Comparison of ENCODE assay signal across 1 fruit fly cellular context in the genomic region with DNA sequence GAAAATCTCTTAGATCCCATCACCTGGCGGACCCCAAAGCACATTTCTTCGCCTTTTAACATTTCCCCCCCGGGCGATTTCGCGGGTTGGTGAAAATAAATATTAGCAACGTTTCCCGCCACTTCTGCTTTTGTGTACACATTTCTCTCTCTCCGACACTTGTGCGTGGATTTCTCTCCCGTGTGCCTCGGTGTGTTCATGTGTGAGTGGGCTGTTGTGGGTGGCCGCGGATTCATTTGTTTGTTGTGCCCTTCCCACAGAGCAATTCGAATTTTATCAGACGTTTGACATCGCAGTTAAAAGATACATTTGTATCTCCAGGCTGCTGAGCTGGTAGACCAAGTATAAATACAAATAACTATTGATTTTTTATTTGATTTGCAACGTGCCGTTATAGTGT.
TF ChIP-seq lines count a peak whose summit lies in the region.

No protein-coding gene starts in this region.

TF ChIP-seq in whole organism, embryonic, 481 proteins besides CTCF, POLR2A, EP300 and RAD21 (continued from another document and continues in another):
- no peak for TF ChIP-seq Six4 (GFP tag; optimal IDR thresholded peaks at IDR 0.05; lab: Kevin White, UChicago)
- TF ChIP-seq MTF-1 (GFP tag; optimal IDR thresholded peaks at IDR 0.05; lab: Kevin White, UChicago; ENCODE audit: borderline replicate concordance), result no peak
- TF ChIP-seq Fer1 (GFP tag; optimal IDR thresholded peaks at IDR 0.05; lab: Kevin White, UChicago), result no peak
- TF ChIP-seq CG9215 (GFP tag; IDR thresholded peaks at IDR 0.05; lab: Robert Waterston, UW), result no peak
- TF ChIP-seq CG8388 (GFP tag; optimal IDR thresholded peaks at IDR 0.05; lab: Kevin White, UChicago), result no peak
- no peak for TF ChIP-seq CG7745 (tag; optimal IDR thresholded peaks at IDR 0.05; lab: Kevin White, UChicago)
- TF ChIP-seq tna (GFP tag; IDR thresholded peaks at IDR 0.05; lab: Robert Waterston, UW; ENCODE audit: partially characterized antibody), result no peak
- no peak for TF ChIP-seq hth (optimal IDR thresholded peaks at IDR 0.05; lab: Kevin White, UChicago)
- TF ChIP-seq Ravus (GFP tag; IDR thresholded peaks at IDR 0.05; lab: Robert Waterston, UW), result no peak
- no peak for TF ChIP-seq CG9609 (GFP tag; optimal IDR thresholded peaks at IDR 0.05; lab: Kevin White, UChicago)
- TF ChIP-seq NFAT (GFP tag; IDR thresholded peaks at IDR 0.05; lab: Robert Waterston, UW), result no peak; the same call in 1 of the 2 replicates
- TF ChIP-seq CG17385 (GFP tag; optimal IDR thresholded peaks at IDR 0.05; lab: Kevin White, UChicago), result no peak
- TF ChIP-seq CG18262 (tag; optimal IDR thresholded peaks at IDR 0.05; lab: Kevin White, UChicago), result no peak
- peak; percentile 83 for TF ChIP-seq Med (GFP tag; lab: Kevin White, UChicago)
- no peak for TF ChIP-seq Fer3 (tag; optimal IDR thresholded peaks at IDR 0.05; lab: Kevin White, UChicago)
- TF ChIP-seq TFAM (GFP tag; optimal IDR thresholded peaks at IDR 0.05; lab: Kevin White, UChicago), result no peak
- no peak for TF ChIP-seq odd (GFP tag; optimal IDR thresholded peaks at IDR 0.05; lab: Kevin White, UChicago)
- no peak for TF ChIP-seq dan (GFP tag; IDR thresholded peaks at IDR 0.05; lab: Robert Waterston, UW)
- TF ChIP-seq ap (GFP tag; IDR thresholded peaks at IDR 0.05; lab: Robert Waterston, UW), result no peak
- TF ChIP-seq emc (GFP tag; optimal IDR thresholded peaks at IDR 0.05; lab: Kevin White, UChicago), result no peak
- TF ChIP-seq HmgZ (tag; optimal IDR thresholded peaks at IDR 0.05; lab: Kevin White, UChicago), result no peak
- TF ChIP-seq Gug (GFP tag; IDR thresholded peaks at IDR 0.05; lab: Robert Waterston, UW), result 0 out of 4 replicates have a peak, but pooled peaks have one; percentile 14
- no peak for TF ChIP-seq HLH54F (GFP tag; optimal IDR thresholded peaks at IDR 0.05; lab: Kevin White, UChicago)
- no peak for TF ChIP-seq schlank (tag; optimal IDR thresholded peaks at IDR 0.05; lab: Kevin White, UChicago)
- TF ChIP-seq Myb (GFP tag; optimal IDR thresholded peaks at IDR 0.05; lab: Kevin White, UChicago), result no peak
- no peak for TF ChIP-seq Hmx (GFP tag; optimal IDR thresholded peaks at IDR 0.05; lab: Kevin White, UChicago)
- TF ChIP-seq cas (GFP tag; IDR thresholded peaks at IDR 0.05; lab: Robert Waterston, UW), result 0 out of 2 replicates have a peak, but pooled peaks have one; percentile 38
- no peak for TF ChIP-seq CG4730 (GFP tag; IDR thresholded peaks at IDR 0.05; lab: Robert Waterston, UW)
- no peak for TF ChIP-seq toy (GFP tag; IDR thresholded peaks at IDR 0.05; lab: Robert Waterston, UW)
- no peak for TF ChIP-seq mld (GFP tag; IDR thresholded peaks at IDR 0.05; lab: Robert Waterston, UW; ENCODE audit: partially characterized antibody)
- TF ChIP-seq dati (GFP tag; IDR thresholded peaks at IDR 0.05; lab: Robert Waterston, UW), result no peak
- no peak for TF ChIP-seq CG4707 (GFP tag; optimal IDR thresholded peaks at IDR 0.05; lab: Kevin White, UChicago)
- peak; percentile 38; the same call in 1 of the 2 replicates for TF ChIP-seq CG9932 (GFP tag; IDR thresholded peaks at IDR 0.05; lab: Robert Waterston, UW)
- TF ChIP-seq Antp (GFP tag; optimal IDR thresholded peaks at IDR 0.05; lab: Kevin White, UChicago), result no peak
- TF ChIP-seq gem (tag; optimal IDR thresholded peaks at IDR 0.05; lab: Kevin White, UChicago), result no peak
- TF ChIP-seq maf-S (GFP tag; optimal IDR thresholded peaks at IDR 0.05; lab: Kevin White, UChicago), result no peak
- no peak for TF ChIP-seq stwl (tag; optimal IDR thresholded peaks at IDR 0.05; lab: Kevin White, UChicago)
- TF ChIP-seq bcd (GFP tag; optimal IDR thresholded peaks at IDR 0.05; lab: Kevin White, UChicago), result no peak
- no peak for TF ChIP-seq CrebB (tag; optimal IDR thresholded peaks at IDR 0.05; lab: Kevin White, UChicago)
- TF ChIP-seq bbx (GFP tag; IDR thresholded peaks at IDR 0.05; lab: Robert Waterston, UW; ENCODE audit: partially characterized antibody), result no peak
- TF ChIP-seq ara (GFP tag; IDR thresholded peaks at IDR 0.05; lab: Robert Waterston, UW), result no peak
- TF ChIP-seq h (optimal IDR thresholded peaks at IDR 0.05; lab: Kevin White, UChicago), result no peak
- TF ChIP-seq tap (tag; optimal IDR thresholded peaks at IDR 0.05; lab: Kevin White, UChicago), result no peak
- TF ChIP-seq E2f1 (GFP tag; IDR thresholded peaks at IDR 0.05; lab: Robert Waterston, UW), result peak; percentile 71; the same call in 1 of the 2 replicates
- no peak for TF ChIP-seq trh (GFP tag; optimal IDR thresholded peaks at IDR 0.05; lab: Kevin White, UChicago)
- TF ChIP-seq CG7271 (tag; optimal IDR thresholded peaks at IDR 0.05; lab: Kevin White, UChicago), result no peak
- TF ChIP-seq Bteb2 (GFP tag; optimal IDR thresholded peaks at IDR 0.05; lab: Kevin White, UChicago), result no peak
- no peak for TF ChIP-seq CG31224 (GFP tag; IDR thresholded peaks at IDR 0.05; lab: Robert Waterston, UW)
- TF ChIP-seq Neu2 (GFP tag; optimal IDR thresholded peaks at IDR 0.05; lab: Kevin White, UChicago; ENCODE audit: borderline replicate concordance), result no peak
- TF ChIP-seq CG15479 (GFP tag; optimal IDR thresholded peaks at IDR 0.05; lab: Kevin White, UChicago), result no peak
- no peak for TF ChIP-seq CG4820 (GFP tag; optimal IDR thresholded peaks at IDR 0.05; lab: Kevin White, UChicago)
- no peak for TF ChIP-seq gfzf (GFP tag; optimal IDR thresholded peaks at IDR 0.05; lab: Kevin White, UChicago)
- no peak for TF ChIP-seq slp2 (GFP tag; optimal IDR thresholded peaks at IDR 0.05; lab: Kevin White, UChicago)
- TF ChIP-seq fu2 (GFP tag; optimal IDR thresholded peaks at IDR 0.05; lab: Kevin White, UChicago), result no peak
- no peak for TF ChIP-seq Ssrp (tag; optimal IDR thresholded peaks at IDR 0.05; lab: Kevin White, UChicago)
- no peak for TF ChIP-seq Dek (tag; optimal IDR thresholded peaks at IDR 0.05; lab: Kevin White, UChicago)
- TF ChIP-seq Awh (GFP tag; IDR thresholded peaks at IDR 0.05; lab: Robert Waterston, UW), result 0 out of 2 replicates have a peak, but pooled peaks have one; percentile 7
- no peak for TF ChIP-seq sisA (GFP tag; IDR thresholded peaks at IDR 0.05; lab: Robert Waterston, UW)
- TF ChIP-seq Sin3A (optimal IDR thresholded peaks at IDR 0.05; lab: Kevin White, UChicago), result no peak
- no peak for TF ChIP-seq bsh (GFP tag; optimal IDR thresholded peaks at IDR 0.05; lab: Kevin White, UChicago)
- TF ChIP-seq pfk (GFP tag; optimal IDR thresholded peaks at IDR 0.05; lab: Kevin White, UChicago), result no peak
- TF ChIP-seq CG16815 (GFP tag; optimal IDR thresholded peaks at IDR 0.05; lab: Kevin White, UChicago), result no peak
- no peak for TF ChIP-seq wor (GFP tag; IDR thresholded peaks at IDR 0.05; lab: Robert Waterston, UW)
- TF ChIP-seq CG3995 (GFP tag; optimal IDR thresholded peaks at IDR 0.05; lab: Kevin White, UChicago), result no peak
- no peak for TF ChIP-seq tio (GFP tag; optimal IDR thresholded peaks at IDR 0.05; lab: Kevin White, UChicago)
- TF ChIP-seq CG6791 (GFP tag; IDR thresholded peaks at IDR 0.05; lab: Robert Waterston, UW; ENCODE audit: partially characterized antibody), result no peak
- no peak for TF ChIP-seq slbo (GFP tag; IDR thresholded peaks at IDR 0.05; lab: Robert Waterston, UW)
- no peak for TF ChIP-seq dm (GFP tag; optimal IDR thresholded peaks at IDR 0.05; lab: Kevin White, UChicago)
- no peak for TF ChIP-seq Hey (tag; optimal IDR thresholded peaks at IDR 0.05; lab: Kevin White, UChicago)
- no peak for TF ChIP-seq NK7.1 (GFP tag; optimal IDR thresholded peaks at IDR 0.05; lab: Kevin White, UChicago)
- TF ChIP-seq CG6689 (GFP tag; IDR thresholded peaks at IDR 0.05; lab: Robert Waterston, UW), result 0 out of 2 replicates have a peak, but pooled peaks have one; percentile 6
- no peak for TF ChIP-seq Poxn (GFP tag; IDR thresholded peaks at IDR 0.05; lab: Robert Waterston, UW)
- TF ChIP-seq MESR4 (GFP tag; optimal IDR thresholded peaks at IDR 0.05; lab: Kevin White, UChicago), result no peak
- no peak for TF ChIP-seq HLH4C (GFP tag; IDR thresholded peaks at IDR 0.05; lab: Robert Waterston, UW; ENCODE audit: partially characterized antibody)
- peak; percentile 23; the same call in 1 of the 2 replicates for TF ChIP-seq E2f2 (GFP tag; IDR thresholded peaks at IDR 0.05; lab: Robert Waterston, UW)
- TF ChIP-seq CG11695 (GFP tag; IDR thresholded peaks at IDR 0.05; lab: Robert Waterston, UW), result no peak
- no peak for TF ChIP-seq vnd (GFP tag; IDR thresholded peaks at IDR 0.05; lab: Robert Waterston, UW; ENCODE audit: partially characterized antibody)
- no peak for TF ChIP-seq CG32772 (GFP tag; IDR thresholded peaks at IDR 0.05; lab: Robert Waterston, UW)
- TF ChIP-seq Nf-YC (tag; optimal IDR thresholded peaks at IDR 0.05; lab: Kevin White, UChicago), result no peak
- no peak for TF ChIP-seq CG11696 (GFP tag; IDR thresholded peaks at IDR 0.05; lab: Robert Waterston, UW)
- TF ChIP-seq CoRest (tag; optimal IDR thresholded peaks at IDR 0.05; lab: Kevin White, UChicago), result peak; percentile 13
- TF ChIP-seq CG42726 (GFP tag; IDR thresholded peaks at IDR 0.05; lab: Robert Waterston, UW; ENCODE audit: partially characterized antibody), result no peak
- no peak for TF ChIP-seq CG1529 (GFP tag; optimal IDR thresholded peaks at IDR 0.05; lab: Kevin White, UChicago)
- TF ChIP-seq CG7963 (GFP tag; IDR thresholded peaks at IDR 0.05; lab: Robert Waterston, UW; ENCODE audit: partially characterized antibody), result no peak
- no peak for TF ChIP-seq ttk (GFP tag; IDR thresholded peaks at IDR 0.05; lab: Robert Waterston, UW)
- no peak for TF ChIP-seq lola (GFP tag; optimal IDR thresholded peaks at IDR 0.05; lab: Kevin White, UChicago)
- no peak for TF ChIP-seq Kr (GFP tag; optimal IDR thresholded peaks at IDR 0.05; lab: Kevin White, UChicago)
- no peak for TF ChIP-seq CG7357 (GFP tag; IDR thresholded peaks at IDR 0.05; lab: Robert Waterston, UW)
- TF ChIP-seq CG16863 (GFP tag; optimal IDR thresholded peaks at IDR 0.05; lab: Kevin White, UChicago), result no peak
- TF ChIP-seq grau (tag; optimal IDR thresholded peaks at IDR 0.05; lab: Kevin White, UChicago), result no peak
- TF ChIP-seq bowl (GFP tag; IDR thresholded peaks at IDR 0.05; lab: Robert Waterston, UW), result no peak
- no peak for TF ChIP-seq Hr39 (optimal IDR thresholded peaks at IDR 0.05; lab: Kevin White, UChicago)
- no peak for TF ChIP-seq gcm2 (GFP tag; optimal IDR thresholded peaks at IDR 0.05; lab: Kevin White, UChicago)
- TF ChIP-seq nerfin-2 (GFP tag; IDR thresholded peaks at IDR 0.05; lab: Robert Waterston, UW; ENCODE audit: partially characterized antibody), result no peak
- no peak for TF ChIP-seq Chrac-16 (GFP tag; optimal IDR thresholded peaks at IDR 0.05; lab: Kevin White, UChicago)
- no peak for TF ChIP-seq ind (GFP tag; optimal IDR thresholded peaks at IDR 0.05; lab: Kevin White, UChicago)
- TF ChIP-seq Trl (optimal IDR thresholded peaks at IDR 0.05; lab: Kevin White, UChicago), result peak; percentile 59 to 71
- TF ChIP-seq Trl (GFP tag; optimal IDR thresholded peaks at IDR 0.05; lab: Kevin White, UChicago), result no peak
- TF ChIP-seq CG17186 (GFP tag; optimal IDR thresholded peaks at IDR 0.05; lab: Kevin White, UChicago), result no peak
- TF ChIP-seq CG18764 (GFP tag; optimal IDR thresholded peaks at IDR 0.05; lab: Kevin White, UChicago), result no peak
- no peak for TF ChIP-seq pan (optimal IDR thresholded peaks at IDR 0.05; lab: Kevin White, UChicago)
- TF ChIP-seq pan (GFP tag; optimal IDR thresholded peaks at IDR 0.05 in 1 of 2, IDR thresholded peaks at IDR 0.05 in 1 of 2), result peak in 1 of 2 experiments; percentile 51
- TF ChIP-seq CG9876 (GFP tag; optimal IDR thresholded peaks at IDR 0.05; lab: Kevin White, UChicago), result no peak
- TF ChIP-seq CG4424 (GFP tag; optimal IDR thresholded peaks at IDR 0.05; lab: Kevin White, UChicago), result no peak
- TF ChIP-seq ab (GFP tag; optimal IDR thresholded peaks at IDR 0.05; lab: Kevin White, UChicago), result no peak
- TF ChIP-seq Stat92E (GFP tag; optimal IDR thresholded peaks at IDR 0.05; lab: Kevin White, UChicago), result no peak
- TF ChIP-seq BEAF-32 (GFP tag; optimal IDR thresholded peaks at IDR 0.05; lab: Kevin White, UChicago), result no peak
- no peak for TF ChIP-seq en (GFP tag; optimal IDR thresholded peaks at IDR 0.05; lab: Kevin White, UChicago)
- TF ChIP-seq klu (GFP tag; IDR thresholded peaks at IDR 0.05; lab: Robert Waterston, UW), result peak; percentile 8; the same call in 1 of the 2 replicates
- TF ChIP-seq insv (GFP tag; optimal IDR thresholded peaks at IDR 0.05; lab: Kevin White, UChicago), result no peak
- TF ChIP-seq crc (GFP tag; optimal IDR thresholded peaks at IDR 0.05; lab: Kevin White, UChicago), result no peak
- no peak for TF ChIP-seq CG17612 (GFP tag; IDR thresholded peaks at IDR 0.05; lab: Robert Waterston, UW)
- TF ChIP-seq vvl (GFP tag; IDR thresholded peaks at IDR 0.05; lab: Robert Waterston, UW), result peak; percentile 50; the same call in 1 of the 2 replicates
- no peak for TF ChIP-seq CG8765 (GFP tag; IDR thresholded peaks at IDR 0.05; lab: Robert Waterston, UW)
- no peak for TF ChIP-seq so (GFP tag; IDR thresholded peaks at IDR 0.05; lab: Robert Waterston, UW)
- TF ChIP-seq CG6813 (GFP tag; optimal IDR thresholded peaks at IDR 0.05; lab: Kevin White, UChicago), result peak; percentile 34
- TF ChIP-seq Doc2 (GFP tag; IDR thresholded peaks at IDR 0.05; lab: Robert Waterston, UW), result no peak
- TF ChIP-seq gcm (GFP tag; optimal IDR thresholded peaks at IDR 0.05; lab: Kevin White, UChicago), result peak; percentile 20
- TF ChIP-seq CG12104 (GFP tag; optimal IDR thresholded peaks at IDR 0.05; lab: Kevin White, UChicago), result no peak
- no peak for TF ChIP-seq CkIIα-i1 (GFP tag; IDR thresholded peaks at IDR 0.05; lab: Robert Waterston, UW)
- no peak for TF ChIP-seq luna (GFP tag; optimal IDR thresholded peaks at IDR 0.05; lab: Kevin White, UChicago)
- TF ChIP-seq CG32767 (GFP tag; IDR thresholded peaks at IDR 0.05; lab: Robert Waterston, UW), result peak; percentile 59; the same call in 1 of the 2 replicates
- no peak for TF ChIP-seq CG10543 (GFP tag; optimal IDR thresholded peaks at IDR 0.05; lab: Kevin White, UChicago)
- TF ChIP-seq Mrtf (GFP tag; IDR thresholded peaks at IDR 0.05; lab: Robert Waterston, UW), result no peak
- TF ChIP-seq CHES-1-like (GFP tag; optimal IDR thresholded peaks at IDR 0.05; lab: Kevin White, UChicago), result no peak
- TF ChIP-seq CG6272 (GFP tag; IDR thresholded peaks at IDR 0.05; lab: Robert Waterston, UW), result no peak
- no peak for TF ChIP-seq Hsf (GFP tag; optimal IDR thresholded peaks at IDR 0.05; lab: Kevin White, UChicago)
- no peak for TF ChIP-seq CG3838 (GFP tag; optimal IDR thresholded peaks at IDR 0.05; lab: Kevin White, UChicago)
- no peak for TF ChIP-seq Sry-β (GFP tag; optimal IDR thresholded peaks at IDR 0.05; lab: Kevin White, UChicago)
- no peak for TF ChIP-seq mirr (GFP tag; optimal IDR thresholded peaks at IDR 0.05; lab: Kevin White, UChicago)
- TF ChIP-seq fd64A (GFP tag; optimal IDR thresholded peaks at IDR 0.05; lab: Kevin White, UChicago), result no peak
- TF ChIP-seq CG1647 (GFP tag; optimal IDR thresholded peaks at IDR 0.05; lab: Kevin White, UChicago), result no peak
